Worm (Caenorhabditis elegans) whole organism, late embryonic: ENCODE results near the gene srh-100.

Source experiments
- K02D7.2 ChIP-seq: sonication (generic microtip); optimal IDR thresholded peaks from 2 replicates; lab custom pipeline; 2017; ENCODE audit warnings: mild to moderate bottlenecking, missing genetic modification characterization, missing compliant biosample characterization
- ama-1 ChIP-seq: fragments of 150-350 bp; optimal IDR thresholded peaks from 2 replicates; lab custom pipeline; 2014
- ceh-48 ChIP-seq: sonication (generic microtip); optimal IDR thresholded peaks from 2 replicates; lab custom pipeline; 2016; ENCODE audit warnings: missing genetic modification characterization, inconsistent platforms, missing compliant biosample characterization
- ceh-9 ChIP-seq: sonication (generic microtip); optimal IDR thresholded peaks from 2 replicates; lab custom pipeline; 2016; ENCODE audit warnings: mild to moderate bottlenecking, missing genetic modification characterization, inconsistent platforms, missing compliant biosample characterization
- elt-2 ChIP-seq: sonication (generic microtip); optimal IDR thresholded peaks from 2 replicates; lab custom pipeline; 2016; ENCODE audit warnings: missing genetic modification reagents, missing genetic modification characterization, missing compliant biosample characterization
- ets-4 ChIP-seq: sonication (generic microtip); optimal IDR thresholded peaks from 2 replicates; lab custom pipeline; 2016; ENCODE audit warnings: missing genetic modification characterization, missing compliant biosample characterization
- eyg-1 ChIP-seq: sonication (generic microtip); optimal IDR thresholded peaks from 2 replicates; lab custom pipeline; 2016; ENCODE audit warnings: missing genotype, missing genetic modification characterization, missing compliant biosample characterization
- hlh-30 ChIP-seq: sonication (generic microtip); optimal IDR thresholded peaks from 2 replicates; lab custom pipeline; 2017; ENCODE audit warnings: antibody characterized with exemption, missing genetic modification characterization, missing compliant biosample characterization; ENCODE audit not compliant: insufficient read depth
- nfya-1 ChIP-seq: sonication (generic microtip); optimal IDR thresholded peaks from 2 replicates; lab custom pipeline; 2017; ENCODE audit warnings: missing genetic modification characterization, mild to moderate bottlenecking, missing compliant biosample characterization, antibody characterized with exemption, moderate library complexity
- nhr-11 ChIP-seq: fragments of 150-350 bp; optimal IDR thresholded peaks from 2 replicates; lab custom pipeline; 2014; ENCODE audit warnings: missing biosample characterization, missing genetic modification characterization
- pha-4 ChIP-seq: fragments of 150-350 bp; optimal IDR thresholded peaks from 2 replicates; lab custom pipeline; 2018; ENCODE audit warnings: missing biosample characterization, missing genetic modification reagents, missing genetic modification characterization
- ref-2 ChIP-seq: sonication (generic microtip); optimal IDR thresholded peaks from 2 replicates; lab custom pipeline; 2016; ENCODE audit warnings: missing genetic modification characterization, missing compliant biosample characterization
- rnt-1 ChIP-seq: sonication (generic microtip); optimal IDR thresholded peaks from 2 replicates; lab custom pipeline; 2016; ENCODE audit warnings: missing genetic modification characterization, missing compliant biosample characterization
- unc-42 ChIP-seq: sonication (generic microtip); optimal IDR thresholded peaks from 2 replicates; lab custom pipeline; 2016; ENCODE audit warnings: missing genotype, missing genetic modification characterization, missing compliant biosample characterization

DNA sequence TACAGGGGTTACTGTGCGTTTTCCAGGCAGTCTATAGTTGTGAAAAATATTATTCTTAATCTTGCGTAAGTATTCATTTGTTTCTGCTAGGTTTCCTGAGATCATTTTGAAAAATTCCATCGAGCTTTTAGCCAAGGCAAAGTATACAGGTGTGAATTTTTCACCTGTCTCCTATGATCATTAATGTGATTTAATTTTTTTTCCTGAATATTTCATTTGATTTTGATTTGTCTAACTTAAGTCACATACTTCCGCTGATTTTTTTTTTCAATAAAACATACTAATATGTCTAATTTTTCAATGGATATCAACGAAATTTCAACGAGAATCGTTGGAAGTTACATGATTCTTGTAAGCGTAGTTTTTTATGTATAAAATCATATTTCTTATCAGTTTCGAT, 9.2 kb downstream of the srh-100 start, which contains the start of gene srx-108:
- TF ChIP-seq nhr-11 (no peak), unc-42 (tag; lab: Kevin White, UChicago) (no peak), ets-4 (no peak), ref-2 (no peak), ceh-48 (tag; lab: Kevin White, UChicago) (no peak), ama-1 (lab: Kevin White, UChicago) (no peak), elt-2 (tag; lab: Kevin White, UChicago) (no peak), pha-4 (tag; lab: Kevin White, UChicago) (no peak), K02D7.2 (tag; lab: Kevin White, UChicago) (no peak), hlh-30 (tag; lab: Kevin White, UChicago) (no peak), eyg-1 (tag; lab: Kevin White, UChicago) (no peak), nfya-1 (tag; lab: Kevin White, UChicago) (no peak), ceh-9 (tag; lab: Kevin White, UChicago) (no peak), rnt-1 (no peak)
